Fruit fly (Drosophila melanogaster) whole organism, prepupa: Measurements from ENCODE around the gene Mccc1.

Experiments used
- CG3032 ChIP-seq: fragments of 200-800 bp; optimal IDR thresholded peaks from 2 replicates; lab custom pipeline; 2019; ENCODE audit warnings: missing biosample characterization, mild to moderate bottlenecking, missing genetic modification characterization, moderate library complexity
- CG6792 ChIP-seq: fragments of 200-800 bp; sonication (Bioruptor generic); optimal IDR thresholded peaks from 3 replicates; lab custom pipeline; 2016; ENCODE audit warnings: missing biosample characterization, missing genetic modification characterization
- Eip93F ChIP-seq: fragments of 200-800 bp; sonication (Bioruptor generic); optimal IDR thresholded peaks from 2 replicates; lab custom pipeline; 2016; ENCODE audit warnings: missing biosample characterization, mild to moderate bottlenecking, missing genetic modification characterization
- Ets21C ChIP-seq: fragments of 200-800 bp; sonication (Bioruptor generic); optimal IDR thresholded peaks from 3 replicates; lab custom pipeline; 2016; ENCODE audit warnings: missing biosample characterization, missing genetic modification characterization
- Sox102F ChIP-seq: fragments of 200-800 bp; sonication (Bioruptor generic); optimal IDR thresholded peaks from 2 replicates; lab custom pipeline; 2016; ENCODE audit warnings: missing biosample characterization, mild to moderate bottlenecking, missing genetic modification characterization

dm6 chr3R:31812976-31813298, 19.2 kb upstream of the Mccc1 start:
- TF ChIP-seq CG3032 (tag; lab: Kevin White, UChicago), result no peak
- no peak for TF ChIP-seq Eip93F
- no peak for TF ChIP-seq Sox102F (GFP tag; lab: Kevin White, UChicago)
- TF ChIP-seq Ets21C (GFP tag; lab: Kevin White, UChicago), result no peak
- TF ChIP-seq CG6792 (GFP tag; lab: Kevin White, UChicago), result no peak
